Worm (Caenorhabditis elegans) whole organism, L4 larva: ENCODE results near the gene inpp-5K.

Experiments
- F44E2.7 ChIP-seq: fragments of 200-800 bp; sonication (Bioruptor generic); IDR thresholded peaks from 2 replicates; pipeline ENCODE4 v2.1.2; 2022; ENCODE audit warnings: missing genetic modification characterization, missing compliant biosample characterization
- R02D3.7 ChIP-seq: fragments of 150-350 bp; sonication (generic microtip); optimal IDR thresholded peaks from 3 replicates; lab custom pipeline; 2014; ENCODE audit warnings: missing biosample characterization, missing genetic modification characterization
- aha-1 ChIP-seq: fragments of 150-350 bp; peaks from one replicate; lab custom pipeline; 2014; ENCODE audit warnings: missing biosample characterization, missing genetic modification characterization
- aly-2 ChIP-seq: sonication (generic microtip); optimal IDR thresholded peaks from 2 replicates; lab custom pipeline; 2018; ENCODE audit warnings: missing biosample characterization, missing genetic modification characterization
- arid-1 ChIP-seq: fragments of 200-800 bp; sonication (Bioruptor generic); conservative IDR thresholded peaks from 2 replicates; pipeline ENCODE4 v1.3.6; 2022; ENCODE audit warnings: missing genetic modification reagents, missing genetic modification characterization, missing compliant biosample characterization
- ctbp-1 ChIP-seq: fragments of 200-800 bp; sonication (Bioruptor generic); IDR thresholded peaks from 2 replicates; pipeline ENCODE4 v1.3.6; 2022; ENCODE audit warnings: missing genetic modification reagents, missing genetic modification characterization, missing compliant biosample characterization
- daf-12 ChIP-seq: fragments of 150-350 bp; optimal IDR thresholded peaks from 2 replicates; lab custom pipeline; 2014; ENCODE audit warnings: missing biosample characterization, missing genetic modification reagents, missing genetic modification characterization
- daf-16 ChIP-seq, 3 experiments: sonication (generic microtip); optimal IDR thresholded peaks; 2 replicates each; lab custom pipeline; 2016 to 2017; ENCODE audit warnings: missing genetic modification characterization in 3 of 3, missing genetic modification reagents in 3 of 3, mild to moderate bottlenecking in 2 of 3, missing compliant biosample characterization in 2 of 3, missing biosample characterization in 1 of 3, moderate library complexity in 1 of 3
- dmd-8 ChIP-seq: fragments of 200-800 bp; sonication (Bioruptor generic); IDR thresholded peaks from 2 replicates; pipeline ENCODE4 v1.3.6; 2022; ENCODE audit warnings: missing genetic modification characterization, missing compliant biosample characterization
- duxl-1 ChIP-seq: sonication (generic microtip); optimal IDR thresholded peaks from 2 replicates; lab custom pipeline; 2016; ENCODE audit warnings: mild to moderate bottlenecking, missing genetic modification characterization, moderate library complexity, missing compliant biosample characterization; ENCODE audit not compliant: poor library complexity
- egl-43 ChIP-seq: fragments of 200-800 bp; sonication (Bioruptor generic); IDR thresholded peaks from 2 replicates; pipeline ENCODE4 v1.3.6; 2022; ENCODE audit warnings: missing genetic modification reagents, missing genetic modification characterization, missing compliant biosample characterization
- fkh-10 ChIP-seq: fragments of 150-350 bp; optimal IDR thresholded peaks from 2 replicates; lab custom pipeline; 2014; ENCODE audit warnings: missing biosample characterization, missing genetic modification reagents, missing genetic modification characterization
- fos-1 ChIP-seq: fragments of 150-350 bp; optimal IDR thresholded peaks from 2 replicates; lab custom pipeline; 2014; ENCODE audit warnings: missing biosample characterization, missing genetic modification characterization
- hif-1 ChIP-seq, 2 experiments: sonication (generic microtip); optimal IDR thresholded peaks; 2 replicates each; lab custom pipeline; 2016 to 2017; ENCODE audit warnings: missing compliant biosample characterization in 2 of 2, missing genetic modification characterization in 2 of 2, missing genetic modification reagents in 2 of 2, missing genotype in 2 of 2, mild to moderate bottlenecking in 1 of 2
- hlh-11 ChIP-seq: fragments of 200-800 bp; sonication (Bioruptor generic); optimal IDR thresholded peaks from 2 replicates; lab custom pipeline; 2018; ENCODE audit warnings: mild to moderate bottlenecking, missing genetic modification characterization, missing compliant biosample characterization
- hlh-30 ChIP-seq: sonication (generic microtip); optimal IDR thresholded peaks from 2 replicates; lab custom pipeline; 2017; ENCODE audit warnings: antibody characterized with exemption, mild to moderate bottlenecking, missing genetic modification characterization, missing compliant biosample characterization; ENCODE audit not compliant: insufficient read depth
- lim-7 ChIP-seq: fragments of 200-800 bp; sonication (Bioruptor generic); IDR thresholded peaks from 2 replicates; pipeline ENCODE4 v1.3.6; 2022; ENCODE audit warnings: missing genetic modification characterization, missing compliant biosample characterization
- lin-1 ChIP-seq: fragments of 200-800 bp; sonication (Bioruptor generic); IDR thresholded peaks from 2 replicates; pipeline ENCODE4 v1.3.6; 2022; ENCODE audit warnings: missing genetic modification reagents, missing genetic modification characterization, missing compliant biosample characterization
- lin-39 ChIP-seq: fragments of 150-350 bp; optimal IDR thresholded peaks from 2 replicates; lab custom pipeline; 2014; ENCODE audit warnings: missing biosample characterization, missing genetic modification reagents, missing genetic modification characterization
- lsy-2 ChIP-seq, 2 experiments: fragments of 150-350 bp in 1 of 2; sonication (generic microtip) in 1 of 2; optimal IDR thresholded peaks; 2 replicates each; lab custom pipeline; 2014 to 2017; ENCODE audit warnings: missing biosample characterization in 2 of 2, missing genetic modification characterization in 2 of 2
- madf-5 ChIP-seq, 2 experiments: fragments of 200-800 bp; sonication (Bioruptor generic); IDR thresholded peaks; 2 replicates each; pipeline ENCODE4 v1.3.6; 2022; ENCODE audit warnings: missing compliant biosample characterization in 2 of 2, missing genetic modification characterization in 2 of 2
- mes-2 ChIP-seq: sonication (generic microtip); optimal IDR thresholded peaks from 2 replicates; lab custom pipeline; 2016; ENCODE audit warnings: missing genotype, mild to moderate bottlenecking, missing genetic modification characterization, missing compliant biosample characterization; ENCODE audit not compliant: poor library complexity, severe bottlenecking
- mxl-2 ChIP-seq: fragments of 200-800 bp; sonication (Bioruptor generic); conservative IDR thresholded peaks from 2 replicates; pipeline ENCODE4 v1.3.6; 2022; ENCODE audit warnings: missing genetic modification reagents, missing genetic modification characterization, missing compliant biosample characterization
- mxl-3 ChIP-seq: fragments of 200-800 bp; sonication (Bioruptor generic); optimal IDR thresholded peaks from 2 replicates; lab custom pipeline; 2018; ENCODE audit warnings: mild to moderate bottlenecking, missing genetic modification characterization, missing compliant biosample characterization
- nhr-11 ChIP-seq: fragments of 150-350 bp; optimal IDR thresholded peaks from 2 replicates; lab custom pipeline; 2014; ENCODE audit warnings: missing biosample characterization, missing genetic modification characterization
- nhr-6 ChIP-seq: fragments of 150-350 bp; optimal IDR thresholded peaks from 2 replicates; lab custom pipeline; 2014; ENCODE audit warnings: missing biosample characterization, missing genetic modification characterization
- set-16 ChIP-seq: fragments of 200-800 bp; sonication (Bioruptor generic); IDR thresholded peaks from 2 replicates; pipeline ENCODE4 v1.3.6; 2022; ENCODE audit warnings: missing genetic modification reagents, missing genetic modification characterization, missing compliant biosample characterization
- snpc-4 ChIP-seq: fragments of 150-350 bp; optimal IDR thresholded peaks from 2 replicates; lab custom pipeline; 2014; ENCODE audit warnings: missing biosample characterization, missing genetic modification characterization
- unc-130 ChIP-seq: sonication (generic microtip); optimal IDR thresholded peaks from 2 replicates; lab custom pipeline; 2016; ENCODE audit warnings: missing genetic modification reagents, missing genetic modification characterization, missing compliant biosample characterization
- unc-39 ChIP-seq: sonication (generic microtip); optimal IDR thresholded peaks from 2 replicates; lab custom pipeline; 2017; ENCODE audit warnings: missing biosample characterization, missing genetic modification characterization
- unc-62 ChIP-seq, 3 experiments: fragments of 150-350 bp in 1 of 3; sonication (generic microtip); optimal IDR thresholded peaks in 2 of 3; peaks in 1 of 3; 1 replicate in 1 of 3; 2 replicates in 2 of 3; lab custom pipeline; 2014 to 2017; ENCODE audit warnings: missing biosample characterization in 3 of 3, missing genetic modification characterization in 3 of 3, missing genetic modification reagents in 3 of 3, missing genotype in 1 of 3
- vab-7 ChIP-seq: fragments of 200-800 bp; sonication (Bioruptor generic); IDR thresholded peaks from 2 replicates; pipeline ENCODE4 v1.3.6; 2022; ENCODE audit warnings: missing genetic modification reagents, missing genetic modification characterization, missing compliant biosample characterization
- zfp-3 ChIP-seq: fragments of 200-800 bp; sonication (Bioruptor generic); conservative IDR thresholded peaks from 2 replicates; pipeline ENCODE4 v1.3.6; 2022; ENCODE audit warnings: missing genetic modification reagents, missing genetic modification characterization, missing compliant biosample characterization
- zip-11 ChIP-seq: fragments of 200-800 bp; sonication (Bioruptor generic); IDR thresholded peaks from 2 replicates; pipeline ENCODE4 v1.3.6; 2022; ENCODE audit warnings: missing genetic modification characterization, missing compliant biosample characterization
- zip-2 ChIP-seq: fragments of 150-350 bp; optimal IDR thresholded peaks from 2 replicates; lab custom pipeline; 2014; ENCODE audit warnings: missing biosample characterization, missing genetic modification characterization

inpp-5K gene

DNA sequence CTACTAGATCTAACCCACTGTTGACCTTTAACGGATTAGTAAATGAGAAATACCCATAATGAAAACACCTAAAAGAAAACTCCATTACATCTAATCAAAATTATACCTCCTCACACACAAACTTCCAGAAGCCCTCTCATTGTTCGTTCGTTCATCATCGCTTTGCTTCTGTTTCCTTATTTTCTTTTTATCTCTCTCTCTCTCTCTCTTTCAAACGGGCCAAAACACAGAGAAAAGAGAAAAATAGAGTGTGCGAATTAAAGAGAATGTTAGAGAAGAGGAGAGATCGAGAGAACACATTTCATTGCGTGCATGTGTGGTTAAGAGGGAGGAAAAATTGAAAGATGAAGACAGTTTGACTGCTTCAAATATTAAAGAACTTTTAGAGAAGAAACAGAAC, 36.8 kb downstream of the inpp-5K start (continued):
- TF ChIP-seq nhr-11 (tag; lab: Kevin White, UChicago), result peak; percentile 30
- TF ChIP-seq ctbp-1, result no peak
- TF ChIP-seq unc-62 (GFP tag; optimal IDR thresholded peaks at IDR 0.05 in 1 of 2; lab: Kevin White, UChicago), result peak in 1 of 2 experiments; percentile 52
- TF ChIP-seq unc-62 (tag; optimal IDR thresholded peaks at IDR 0.05; lab: Kevin White, UChicago), result no peak
- peak; percentile 76 for TF ChIP-seq hlh-11
- TF ChIP-seq mes-2, result peak; percentile 69
- peak in 1 of 2 experiments; percentile 9 for TF ChIP-seq hif-1 (tag; optimal IDR thresholded peaks at IDR 0.05; lab: Kevin White, UChicago)
- TF ChIP-seq daf-16 (GFP tag; optimal IDR thresholded peaks at IDR 0.05; lab: Kevin White, UChicago), result no peak
- TF ChIP-seq daf-16 (tag; optimal IDR thresholded peaks at IDR 0.05; lab: Kevin White, UChicago), result peak; percentile 49
- peak; percentile 64 to 91 for TF ChIP-seq lsy-2 (tag; optimal IDR thresholded peaks at IDR 0.05; lab: Kevin White, UChicago)
- peak; percentile 63 for TF ChIP-seq mxl-3 (GFP tag; lab: Kevin White, UChicago)
- TF ChIP-seq hlh-30 (tag; lab: Kevin White, UChicago), result peak; percentile 70
- TF ChIP-seq nhr-6, result peak; percentile 40
- no peak for TF ChIP-seq R02D3.7
- TF ChIP-seq fkh-10 (GFP tag; lab: Kevin White, UChicago), result peak; percentile 44

DNA sequence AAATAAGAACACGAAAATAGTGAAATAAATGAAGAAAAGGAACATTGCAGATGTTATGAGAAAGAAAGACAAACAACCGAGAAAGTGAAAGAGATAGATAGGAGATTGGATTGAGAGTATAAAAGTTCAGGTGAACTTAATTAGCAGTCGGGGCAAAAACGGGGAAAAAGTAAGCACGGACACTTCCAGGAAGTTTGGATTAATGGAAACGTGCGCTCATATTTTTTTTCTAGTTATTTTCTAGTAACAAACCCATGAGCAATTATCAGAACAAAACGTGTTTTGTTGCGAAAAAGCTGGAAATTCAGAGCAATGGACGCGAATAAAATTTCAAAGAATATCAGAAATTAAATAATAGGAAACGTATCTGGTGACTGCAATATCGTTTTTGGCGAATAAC, 39.2 kb downstream of the inpp-5K start:
- TF ChIP-seq zip-11 (GFP tag; lab: Robert Waterston, UW) (no peak), zfp-3 (GFP tag; lab: Robert Waterston, UW) (no peak), lin-1 (GFP tag; lab: Robert Waterston, UW) (no peak), nhr-11 (tag; lab: Kevin White, UChicago) (peak; percentile 6), daf-12 (tag; lab: Kevin White, UChicago) (no peak), vab-7 (GFP tag; lab: Robert Waterston, UW) (no peak), snpc-4 (no peak), aly-2 (tag; lab: Kevin White, UChicago) (no peak), hlh-30 (tag; lab: Kevin White, UChicago) (no peak), aha-1 (tag; lab: Kevin White, UChicago) (peak; percentile 51), lim-7 (no peak), F44E2.7 (no peak), duxl-1 (no peak), fos-1 (tag; lab: Kevin White, UChicago) (no peak), unc-62 (GFP tag; optimal IDR thresholded peaks at IDR 0.05 in 1 of 2; lab: Kevin White, UChicago) (no peak), unc-62 (tag; optimal IDR thresholded peaks at IDR 0.05; lab: Kevin White, UChicago) (no peak), lsy-2 (tag; optimal IDR thresholded peaks at IDR 0.05; lab: Kevin White, UChicago) (peak in 1 of 2 experiments; percentile 36), lin-39 (no peak), mxl-2 (no peak), arid-1 (GFP tag; lab: Robert Waterston, UW) (no peak), dmd-8 (GFP tag; lab: Robert Waterston, UW) (no peak), unc-39 (no peak), mes-2 (no peak), egl-43 (no peak), unc-130 (no peak), hlh-11 (no peak), zip-2 (tag; lab: Kevin White, UChicago) (no peak)

DNA sequence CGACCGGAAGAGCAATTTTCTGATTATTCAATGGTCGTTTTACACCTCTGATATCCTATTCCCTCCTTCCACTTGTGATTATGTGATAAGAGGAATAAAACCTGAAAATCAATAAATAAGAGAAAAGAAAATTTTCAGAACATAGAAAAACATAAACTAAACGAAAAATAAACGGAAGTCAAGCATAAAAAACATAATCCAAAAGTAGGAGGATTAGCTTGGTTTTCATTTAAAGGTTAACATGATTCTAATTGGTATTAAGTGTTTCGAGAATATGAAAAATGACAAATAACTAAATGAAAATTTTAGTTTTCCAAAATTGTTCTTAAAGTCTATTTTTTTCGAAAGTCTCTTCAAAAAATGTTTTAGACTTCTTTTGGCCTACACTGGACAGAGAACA, 40.0 kb downstream of the inpp-5K start, which contains the start of gene gei-8:
TSS of gene gei-8 (minus strand) at position 101 of the 400 bp plus-strand sequence.
- TF ChIP-seq madf-5 (GFP tag; IDR thresholded peaks at IDR 0.05; lab: Robert Waterston, UW) (no peak), unc-62 (GFP tag; optimal IDR thresholded peaks at IDR 0.05 in 1 of 2; lab: Kevin White, UChicago) (peak in 1 of 2 experiments; percentile 17), unc-62 (tag; optimal IDR thresholded peaks at IDR 0.05; lab: Kevin White, UChicago) (no peak), zfp-3 (GFP tag; lab: Robert Waterston, UW) (no peak)
- TF ChIP-seq, all 104 proteins: peak for 1

DNA sequence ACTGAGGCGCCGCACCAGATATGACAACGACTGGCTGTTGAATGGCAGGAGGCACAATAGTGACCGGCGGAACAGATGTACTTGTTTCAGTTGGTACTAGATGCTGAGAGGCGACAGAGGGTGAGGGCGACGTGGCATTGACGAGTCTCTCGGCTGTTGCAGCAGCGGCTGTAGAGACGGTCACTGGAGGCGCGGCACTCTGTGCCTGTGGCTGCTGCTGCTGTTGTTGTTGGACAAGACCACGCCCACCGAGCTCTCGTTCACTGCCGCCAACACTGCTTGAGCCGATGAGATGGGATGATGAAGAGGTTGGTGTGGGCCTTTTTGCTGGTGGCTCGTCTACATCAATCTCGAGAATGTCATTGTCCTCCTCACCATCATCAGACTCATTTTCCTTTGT, 44.0 kb downstream of the inpp-5K start:
- TF ChIP-seq vab-7 (GFP tag; lab: Robert Waterston, UW) (no peak), set-16 (peak; percentile 83)
